Worm (Caenorhabditis elegans) whole organism, L3 larva: ENCODE data around the gene AH6.17.

Experiments
- R02D3.7 ChIP-seq: fragments of 150-350 bp; optimal IDR thresholded peaks from 2 replicates; lab custom pipeline; 2014; ENCODE audit warnings: missing biosample characterization, missing genetic modification characterization
- ama-1 ChIP-seq: fragments of 150-350 bp; optimal IDR thresholded peaks from 2 replicates; lab custom pipeline; 2018
- fos-1 ChIP-seq: fragments of 150-350 bp; optimal IDR thresholded peaks from 2 replicates; lab custom pipeline; 2014; ENCODE audit warnings: missing biosample characterization, missing genetic modification characterization
- lin-15B ChIP-seq: fragments of 150-350 bp; optimal IDR thresholded peaks from 2 replicates; lab custom pipeline; 2014; ENCODE audit warnings: missing biosample characterization, missing genetic modification characterization
- lin-39 ChIP-seq: fragments of 150-350 bp; optimal IDR thresholded peaks from 2 replicates; lab custom pipeline; 2018; ENCODE audit warnings: missing biosample characterization, missing genetic modification reagents, missing genetic modification characterization
- mdl-1 ChIP-seq: fragments of 150-350 bp; optimal IDR thresholded peaks from 2 replicates; lab custom pipeline; 2014; ENCODE audit warnings: missing biosample characterization, missing genetic modification characterization
- nhr-12 ChIP-seq: fragments of 150-350 bp; optimal IDR thresholded peaks from 2 replicates; lab custom pipeline; 2014; ENCODE audit warnings: missing biosample characterization, missing genetic modification characterization
- nhr-237 ChIP-seq: fragments of 150-350 bp; optimal IDR thresholded peaks from 2 replicates; lab custom pipeline; 2014; ENCODE audit warnings: missing biosample characterization, missing genetic modification characterization
- nhr-77 ChIP-seq: fragments of 150-350 bp; optimal IDR thresholded peaks from 2 replicates; lab custom pipeline; 2014; ENCODE audit warnings: missing biosample characterization, missing genetic modification characterization
- pha-4 ChIP-seq: fragments of 150-350 bp; optimal IDR thresholded peaks from 2 replicates; lab custom pipeline; 2014; ENCODE audit warnings: missing biosample characterization, missing genetic modification reagents, missing genetic modification characterization
- snpc-4 ChIP-seq: fragments of 150-350 bp; optimal IDR thresholded peaks from 2 replicates; lab custom pipeline; 2014; ENCODE audit warnings: missing biosample characterization, missing genetic modification characterization
- unc-39 ChIP-seq: sonication (generic microtip); optimal IDR thresholded peaks from 4 replicates; lab custom pipeline; 2017; ENCODE audit warnings: missing biosample characterization, missing genetic modification characterization
- unc-62 ChIP-seq: fragments of 150-350 bp; sonication (generic microtip); optimal IDR thresholded peaks from 4 replicates; lab custom pipeline; 2014; ENCODE audit warnings: missing biosample characterization, missing genetic modification reagents, missing genetic modification characterization

- no peak for TF ChIP-seq nhr-77 (tag; lab: Kevin White, UChicago)
- TF ChIP-seq pha-4 (tag; lab: Kevin White, UChicago), result no peak
- no peak for TF ChIP-seq fos-1
- no peak for TF ChIP-seq unc-62 (GFP tag; lab: Kevin White, UChicago)
- TF ChIP-seq nhr-237, result no peak
- TF ChIP-seq lin-15B (tag; lab: Kevin White, UChicago), result no peak
- no peak for TF ChIP-seq ama-1 (lab: Kevin White, UChicago)
- no peak for TF ChIP-seq lin-39 (tag; lab: Kevin White, UChicago)
- TF ChIP-seq mdl-1 (tag; lab: Kevin White, UChicago), result no peak
- no peak for TF ChIP-seq R02D3.7 (tag; lab: Kevin White, UChicago)
- no peak for TF ChIP-seq nhr-12 (tag; lab: Kevin White, UChicago)
- TF ChIP-seq snpc-4 (tag; lab: Kevin White, UChicago), result no peak
- TF ChIP-seq unc-39, result no peak
These were observed 24.4 kb upstream of the AH6.17 start for ce11 chrII:9498589-9498988.
